Fruit fly (Drosophila melanogaster): ENCODE data around the gene CG17931.

Gene CG17931

DNA sequence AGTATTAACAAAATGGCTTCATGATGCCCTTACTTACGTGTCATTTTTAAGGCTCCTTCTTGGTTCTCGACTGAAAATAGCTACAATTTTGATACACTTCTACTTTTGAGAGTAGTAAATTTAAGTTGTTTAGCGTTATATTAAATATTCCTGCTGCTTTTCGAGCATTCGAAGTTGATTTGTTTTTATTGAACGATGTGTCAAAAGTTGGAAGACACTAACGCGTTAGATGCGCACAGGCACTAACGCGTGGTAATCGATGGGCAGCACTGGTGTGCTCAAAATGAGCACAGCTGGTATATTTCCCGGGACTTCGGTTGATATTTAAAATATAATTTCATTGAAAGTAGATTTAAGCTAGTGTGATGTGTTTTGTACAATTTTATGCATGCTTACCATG lies at the start of gene CG17931 (continued):
- TF ChIP-seq kay (GFP tag; optimal IDR thresholded peaks at IDR 0.05), result peak; percentile 31
- TF ChIP-seq CrebB (tag; optimal IDR thresholded peaks at IDR 0.05), result peak; percentile 27
- peak; percentile 44 for TF ChIP-seq CG2712 (tag; optimal IDR thresholded peaks at IDR 0.05)
- TF ChIP-seq CG12219 (GFP tag; optimal IDR thresholded peaks at IDR 0.05), result no peak
- TF ChIP-seq CG15514 (GFP tag; optimal IDR thresholded peaks at IDR 0.05), result peak; percentile 62
- TF ChIP-seq Tbp (GFP tag; optimal IDR thresholded peaks at IDR 0.05), result no peak
- peak; percentile 95 for TF ChIP-seq pzg (GFP tag; optimal IDR thresholded peaks at IDR 0.05)
- TF ChIP-seq CG13287 (GFP tag; IDR thresholded peaks at IDR 0.05; ENCODE audit: partially characterized antibody), result peak; percentile 52; the same call in 1 of the 2 replicates
- TF ChIP-seq klu (GFP tag; IDR thresholded peaks at IDR 0.05), result no peak
- TF ChIP-seq nmo (GFP tag; optimal IDR thresholded peaks at IDR 0.05), result peak; percentile 62
- TF ChIP-seq CoRest (tag; optimal IDR thresholded peaks at IDR 0.05), result peak; percentile 35
- peak; percentile 53 for TF ChIP-seq Dref (GFP tag; IDR thresholded peaks at IDR 0.05)
- TF ChIP-seq CG12769 (tag; optimal IDR thresholded peaks at IDR 0.05), result peak; percentile 14
- TF ChIP-seq grn (GFP tag; optimal IDR thresholded peaks at IDR 0.05), result peak; percentile 8
- no peak for TF ChIP-seq HHEX (GFP tag; optimal IDR thresholded peaks at IDR 0.05)
- peak; percentile 79 for TF ChIP-seq phol (tag; optimal IDR thresholded peaks at IDR 0.05)
- no peak for TF ChIP-seq gcm2 (GFP tag; optimal IDR thresholded peaks at IDR 0.05)
- TF ChIP-seq Stat92E (GFP tag; optimal IDR thresholded peaks at IDR 0.05), result peak in 1 of 3 experiments; percentile 55
- peak; percentile 98 for TF ChIP-seq gfzf (GFP tag; optimal IDR thresholded peaks at IDR 0.05)
- peak; percentile 21 for TF ChIP-seq vfl (GFP tag; optimal IDR thresholded peaks at IDR 0.05)
- peak; percentile 81 for TF ChIP-seq sens (GFP tag)
- peak; percentile 64 for TF ChIP-seq ewg (GFP tag; optimal IDR thresholded peaks at IDR 0.05)
- TF ChIP-seq CG7271 (tag; optimal IDR thresholded peaks at IDR 0.05), result no peak
- TF ChIP-seq Doc2 (GFP tag; IDR thresholded peaks at IDR 0.05), result no peak
- TF ChIP-seq CG14965 (GFP tag; optimal IDR thresholded peaks at IDR 0.05; ENCODE audit: borderline replicate concordance), result no peak
- no peak for TF ChIP-seq seq (GFP tag; IDR thresholded peaks at IDR 0.05)
- TF ChIP-seq Dip3 (GFP tag; optimal IDR thresholded peaks at IDR 0.05), result no peak
- TF ChIP-seq CG1603 (tag; optimal IDR thresholded peaks at IDR 0.05), result peak; percentile 86
- TF ChIP-seq CG6272 (GFP tag; IDR thresholded peaks at IDR 0.05), result no peak
- no peak for TF ChIP-seq stc (GFP tag; IDR thresholded peaks at IDR 0.05)
- no peak for TF ChIP-seq twi (tag; optimal IDR thresholded peaks at IDR 0.05)
- TF ChIP-seq Optix (GFP tag; IDR thresholded peaks at IDR 0.05), result no peak
- peak; percentile 32; the same call in 1 of the 2 replicates for TF ChIP-seq CG3847 (GFP tag; IDR thresholded peaks at IDR 0.05)
- TF ChIP-seq Abd-B (GFP tag; optimal IDR thresholded peaks at IDR 0.05), result peak; percentile 27
- TF ChIP-seq Ets97D (GFP tag; optimal IDR thresholded peaks at IDR 0.05), result peak; percentile 82
- TF ChIP-seq CG30020 (tag; optimal IDR thresholded peaks at IDR 0.05), result peak; percentile 50
- TF ChIP-seq Dad (GFP tag; optimal IDR thresholded peaks at IDR 0.05), result no peak
- TF ChIP-seq tna (GFP tag; IDR thresholded peaks at IDR 0.05; ENCODE audit: partially characterized antibody), result no peak
- TF ChIP-seq NK7.1 (GFP tag; optimal IDR thresholded peaks at IDR 0.05), result no peak
- no peak for TF ChIP-seq chn (GFP tag; optimal IDR thresholded peaks at IDR 0.05)
- no peak for TF ChIP-seq CG10147 (GFP tag; optimal IDR thresholded peaks at IDR 0.05)
- TF ChIP-seq crc (GFP tag; optimal IDR thresholded peaks at IDR 0.05), result no peak
- no peak for TF ChIP-seq CG17912 (GFP tag; optimal IDR thresholded peaks at IDR 0.05)
- TF ChIP-seq CG14050 (GFP tag; IDR thresholded peaks at IDR 0.05), result no peak
- TF ChIP-seq gt (GFP tag; IDR thresholded peaks at IDR 0.05), result no peak
- peak; percentile 78 for TF ChIP-seq CG2199 (GFP tag; IDR thresholded peaks at IDR 0.05)
- TF ChIP-seq gsb-n (tag; optimal IDR thresholded peaks at IDR 0.05), result peak; percentile 8
- no peak for TF ChIP-seq Fer1 (GFP tag; optimal IDR thresholded peaks at IDR 0.05)
- TF ChIP-seq gcm (GFP tag; optimal IDR thresholded peaks at IDR 0.05), result peak; percentile 1
- peak; percentile 72 for TF ChIP-seq CG8924 (tag; optimal IDR thresholded peaks at IDR 0.05)
- TF ChIP-seq CG5953 (GFP tag; IDR thresholded peaks at IDR 0.05), result no peak
